Worm (Caenorhabditis elegans): ENCODE data around the gene Y116F11A.3.

Gene Y116F11A.3

DNA sequence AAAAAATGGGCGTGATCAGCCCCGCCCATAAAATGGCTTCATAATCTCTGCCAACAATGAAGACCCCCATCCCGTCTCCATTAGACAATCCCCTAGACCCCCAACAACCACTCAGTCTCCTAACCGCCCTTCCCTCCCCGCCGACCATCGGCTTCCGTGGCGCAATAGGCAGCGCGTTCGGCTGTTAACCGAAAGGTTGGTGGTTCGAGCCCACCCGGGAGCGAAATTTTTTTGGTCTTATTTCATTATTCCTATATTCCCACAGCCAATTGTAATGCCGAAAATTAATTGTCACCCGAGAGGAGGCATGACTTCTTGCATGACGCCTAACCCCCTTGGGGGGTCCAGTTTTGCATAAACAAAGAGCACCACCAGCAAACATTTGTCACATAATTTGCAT is 6.0 kb upstream of the Y116F11A.3 start (continued):
- TF ChIP-seq egl-44 (GFP tag; IDR thresholded peaks at IDR 0.05) (peak; percentile 27; the same call in 1 of the 2 replicates), nhr-90 (tag; optimal IDR thresholded peaks at IDR 0.05) (peak; percentile 4), ztf-18 (tag; optimal IDR thresholded peaks at IDR 0.05) (peak; percentile 32), F52B5.7 (tag; optimal IDR thresholded peaks at IDR 0.05) (no peak), ztf-6 (GFP tag; IDR thresholded peaks at IDR 0.05) (0 out of 2 replicates have a peak, but pooled peaks have one; percentile 7), nhr-120 (GFP tag; IDR thresholded peaks at IDR 0.05) (no peak), cebp-2 (GFP tag; IDR thresholded peaks at IDR 0.05) (no peak), F57A8.1 (GFP tag; optimal IDR thresholded peaks at IDR 0.05) (no peak), rcor-1 (GFP tag; IDR thresholded peaks at IDR 0.05) (0 out of 2 replicates have a peak, but pooled peaks have one; percentile 42), ccch-3 (GFP tag; optimal IDR thresholded peaks at IDR 0.05) (no peak), Y67H2A.10 (GFP tag; conservative IDR thresholded peaks at IDR 0.05) (no peak), hrde-1 (tag; optimal IDR thresholded peaks at IDR 0.05; ENCODE audit: borderline replicate concordance) (no peak), rec-8 (tag; optimal IDR thresholded peaks at IDR 0.05) (peak; percentile 5 to 14), C06A6.2 (GFP tag; conservative IDR thresholded peaks at IDR 0.05) (no peak), hlh-26 (GFP tag; conservative IDR thresholded peaks at IDR 0.05) (no peak), snpc-3.4 (tag; optimal IDR thresholded peaks at IDR 0.05) (no peak), hmg-1.2 (GFP tag; IDR thresholded peaks at IDR 0.05) (peak; percentile 69), F23B12.7 (tag; optimal IDR thresholded peaks at IDR 0.05; ENCODE audit: insufficient read depth) (peak; percentile 8), nfya-1 (tag; optimal IDR thresholded peaks at IDR 0.05; ENCODE audit: borderline replicate concordance, insufficient read depth) (no peak), tbp1 (GFP tag; optimal IDR thresholded peaks at IDR 0.05) (peak; percentile 95), Y95B8A.8 (GFP tag; IDR thresholded peaks at IDR 0.05) (0 out of 2 replicates have a peak, but pooled peaks have one; percentile 25), ceh-91 (GFP tag; IDR thresholded peaks at IDR 0.05) (no peak), D2030.7 (GFP tag; IDR thresholded peaks at IDR 0.05) (peak; percentile 61), sea-2 (GFP tag; IDR thresholded peaks at IDR 0.05) (no peak), lin-26 (GFP tag; IDR thresholded peaks at IDR 0.05) (0 out of 2 replicates have a peak, but pooled peaks have one; percentile 68), Y53F4B.3 (GFP tag; IDR thresholded peaks at IDR 0.05) (no peak), F49E8.2 (tag; optimal IDR thresholded peaks at IDR 0.05; ENCODE audit: insufficient read depth) (no peak), ceh-58 (GFP tag; IDR thresholded peaks at IDR 0.05) (no peak), attf-5 (GFP tag; optimal IDR thresholded peaks at IDR 0.05) (no peak), ztf-26 (tag; optimal IDR thresholded peaks at IDR 0.05) (no peak), B0035.1 (tag; optimal IDR thresholded peaks at IDR 0.05) (no peak), bed-1 (GFP tag; IDR thresholded peaks at IDR 0.05) (no peak), lsy-27 (tag; optimal IDR thresholded peaks at IDR 0.05; ENCODE audit: borderline replicate concordance, insufficient read depth) (peak; percentile 49), dpl-1 (GFP tag; optimal IDR thresholded peaks at IDR 0.05) (no peak), B0019.2 (GFP tag; conservative IDR thresholded peaks at IDR 0.05) (no peak), cebp-1 (GFP tag; IDR thresholded peaks at IDR 0.05) (no peak), cebp-1 (tag; optimal IDR thresholded peaks at IDR 0.05) (no peak), ceh-27 (GFP tag; optimal IDR thresholded peaks at IDR 0.05) (peak; percentile 32), zfh-2 (GFP tag; conservative IDR thresholded peaks at IDR 0.05) (peak; percentile 56), ztf-3 (GFP tag; optimal IDR thresholded peaks at IDR 0.05) (no peak), athp-1 (tag; optimal IDR thresholded peaks at IDR 0.05) (no peak), mcd-1 (GFP tag; IDR thresholded peaks at IDR 0.05) (peak; percentile 52), tbx-9 (tag; optimal IDR thresholded peaks at IDR 0.05; ENCODE audit: borderline replicate concordance) (no peak), F37B4.10 (GFP tag; IDR thresholded peaks at IDR 0.05) (no peak), T26A5.8 (tag; optimal IDR thresholded peaks at IDR 0.05) (no peak), somi-1 (GFP tag; optimal IDR thresholded peaks at IDR 0.05) (no peak), nhr-179 (tag; optimal IDR thresholded peaks at IDR 0.05) (no peak), mxl-1 (tag; optimal IDR thresholded peaks at IDR 0.05) (no peak)

All from whole organism, young adult.